Worm (Caenorhabditis elegans): ENCODE measurements around the gene clc-1.

ce11 chrX:11031047-11031695, 16.1 kb upstream of the clc-1 start:
- TF ChIP-seq fkh-10 (GFP tag; optimal IDR thresholded peaks at IDR 0.05) = peak; percentile 86
- TF ChIP-seq lin-15B (tag; optimal IDR thresholded peaks at IDR 0.05) = peak; percentile 10
- peak; percentile 95 for TF ChIP-seq swsn-7 (tag; optimal IDR thresholded peaks at IDR 0.05)
- peak; percentile 72 for TF ChIP-seq zag-1 (tag; optimal IDR thresholded peaks at IDR 0.05)
- no peak for TF ChIP-seq pqm-1 (tag; optimal IDR thresholded peaks at IDR 0.05)
- peak; percentile 47 for TF ChIP-seq nhr-237 (tag; optimal IDR thresholded peaks at IDR 0.05)
- peak; percentile 86 for TF ChIP-seq lir-3 (tag; optimal IDR thresholded peaks at IDR 0.05; ENCODE audit: poor library complexity)
- TF ChIP-seq snu-23 (GFP tag; optimal IDR thresholded peaks at IDR 0.05) = peak; percentile 97
- TF ChIP-seq unc-130 (tag; optimal IDR thresholded peaks at IDR 0.05) = peak; percentile 65
- TF ChIP-seq mep-1 (tag; optimal IDR thresholded peaks at IDR 0.05) = peak; percentile 73

Measured in whole organism, L1 larva.